Worm (Caenorhabditis elegans) whole organism, L4 larva: ENCODE results near the gene scb-1.
A peak's percentile ranks its signal among the peaks of the same experiment; 100 is the strongest.

Source experiments
- D1046.2 ChIP-seq: fragments of 200-800 bp; sonication (Bioruptor generic); IDR thresholded peaks from 2 replicates; pipeline ENCODE4 v1.3.6; 2022; ENCODE audit warnings: missing genetic modification characterization, missing compliant biosample characterization
- F49E8.2 ChIP-seq: sonication (generic microtip); optimal IDR thresholded peaks from 2 replicates; lab custom pipeline; 2016; ENCODE audit warnings: missing compliant biosample characterization, mild to moderate bottlenecking, missing genetic modification characterization, borderline replicate concordance
- Y5F2A.4 ChIP-seq: fragments of 200-800 bp; sonication (Bioruptor generic); optimal IDR thresholded peaks from 2 replicates; lab custom pipeline; 2018; ENCODE audit warnings: mild to moderate bottlenecking, missing genetic modification characterization, missing compliant biosample characterization
- ZK546.5 ChIP-seq, 2 experiments: sonication (generic microtip); optimal IDR thresholded peaks; 2 replicates each; lab custom pipeline; 2017; ENCODE audit warnings: missing biosample characterization in 2 of 2, missing genetic modification characterization in 2 of 2
- aly-2 ChIP-seq: sonication (generic microtip); optimal IDR thresholded peaks from 2 replicates; lab custom pipeline; 2018; ENCODE audit warnings: missing biosample characterization, missing genetic modification characterization
- arid-1 ChIP-seq: fragments of 200-800 bp; sonication (Bioruptor generic); conservative IDR thresholded peaks from 2 replicates; pipeline ENCODE4 v1.3.6; 2022; ENCODE audit warnings: missing genetic modification reagents, missing genetic modification characterization, missing compliant biosample characterization
- attf-4 ChIP-seq: sonication (generic microtip); optimal IDR thresholded peaks from 3 replicates; lab custom pipeline; 2017; ENCODE audit warnings: missing biosample characterization, missing genetic modification characterization
- ceh-44 ChIP-seq: fragments of 200-800 bp; sonication (Bioruptor generic); IDR thresholded peaks from 2 replicates; pipeline ENCODE4 v1.3.6; 2022; ENCODE audit warnings: missing genetic modification reagents, missing genetic modification characterization, missing compliant biosample characterization
- ceh-62 ChIP-seq: sonication (generic microtip); optimal IDR thresholded peaks from 2 replicates; lab custom pipeline; 2017; ENCODE audit warnings: missing biosample characterization, missing genetic modification characterization
- ces-1 ChIP-seq: fragments of 150-350 bp; sonication (generic microtip); optimal IDR thresholded peaks from 4 replicates; lab custom pipeline; 2014; ENCODE audit warnings: missing biosample characterization, missing genetic modification reagents, missing genetic modification characterization
- cey-2 ChIP-seq: sonication (generic microtip); optimal IDR thresholded peaks from 3 replicates; lab custom pipeline; 2017; ENCODE audit warnings: missing genetic modification characterization, mild to moderate bottlenecking, missing compliant biosample characterization, antibody characterized with exemption, borderline replicate concordance; ENCODE audit not compliant: insufficient read depth
- ctbp-1 ChIP-seq: fragments of 200-800 bp; sonication (Bioruptor generic); IDR thresholded peaks from 2 replicates; pipeline ENCODE4 v1.3.6; 2022; ENCODE audit warnings: missing genetic modification reagents, missing genetic modification characterization, missing compliant biosample characterization
- daf-12 ChIP-seq: fragments of 150-350 bp; optimal IDR thresholded peaks from 2 replicates; lab custom pipeline; 2014; ENCODE audit warnings: missing biosample characterization, missing genetic modification reagents, missing genetic modification characterization
- daf-8 ChIP-seq: fragments of 200-800 bp; sonication (Bioruptor generic); IDR thresholded peaks from 2 replicates; pipeline ENCODE4 v1.3.6; 2022; ENCODE audit warnings: missing genetic modification characterization, missing compliant biosample characterization
- dmd-9 ChIP-seq: fragments of 200-800 bp; sonication (Bioruptor generic); IDR thresholded peaks from 2 replicates; pipeline ENCODE4 v1.3.6; 2022; ENCODE audit warnings: missing genetic modification reagents, missing genetic modification characterization, missing compliant biosample characterization
- dpl-1 ChIP-seq: fragments of 150-350 bp; optimal IDR thresholded peaks from 2 replicates; lab custom pipeline; 2014; ENCODE audit warnings: missing biosample characterization, missing genetic modification reagents, missing genetic modification characterization
- dve-1 ChIP-seq: sonication (generic microtip); optimal IDR thresholded peaks from 2 replicates; lab custom pipeline; 2017; ENCODE audit warnings: antibody characterized with exemption, mild to moderate bottlenecking, missing genetic modification characterization, missing compliant biosample characterization; ENCODE audit not compliant: insufficient read depth
- fos-1 ChIP-seq: fragments of 150-350 bp; optimal IDR thresholded peaks from 2 replicates; lab custom pipeline; 2014; ENCODE audit warnings: missing biosample characterization, missing genetic modification characterization
- gei-8 ChIP-seq: fragments of 200-800 bp; sonication (Bioruptor generic); optimal IDR thresholded peaks from 2 replicates; lab custom pipeline; 2018; ENCODE audit warnings: mild to moderate bottlenecking, missing genetic modification characterization, missing compliant biosample characterization
- hlh-11 ChIP-seq: fragments of 200-800 bp; sonication (Bioruptor generic); optimal IDR thresholded peaks from 2 replicates; lab custom pipeline; 2018; ENCODE audit warnings: mild to moderate bottlenecking, missing genetic modification characterization, missing compliant biosample characterization
- lin-13 ChIP-seq: fragments of 150-350 bp; optimal IDR thresholded peaks from 2 replicates; lab custom pipeline; 2014; ENCODE audit warnings: missing biosample characterization, missing genetic modification reagents, missing genetic modification characterization
- lin-15B ChIP-seq: fragments of 150-350 bp; sonication (generic microtip); optimal IDR thresholded peaks from 3 replicates; lab custom pipeline; 2014; ENCODE audit warnings: missing biosample characterization, missing genetic modification characterization
- lin-39 ChIP-seq: fragments of 150-350 bp; optimal IDR thresholded peaks from 2 replicates; lab custom pipeline; 2014; ENCODE audit warnings: missing biosample characterization, missing genetic modification reagents, missing genetic modification characterization
- lsy-2 ChIP-seq, 2 experiments: fragments of 150-350 bp in 1 of 2; sonication (generic microtip) in 1 of 2; optimal IDR thresholded peaks; 2 replicates each; lab custom pipeline; 2014 to 2017; ENCODE audit warnings: missing biosample characterization in 2 of 2, missing genetic modification characterization in 2 of 2
- madf-5 ChIP-seq, 2 experiments: fragments of 200-800 bp; sonication (Bioruptor generic); IDR thresholded peaks; 2 replicates each; pipeline ENCODE4 v1.3.6; 2022; ENCODE audit warnings: missing compliant biosample characterization in 2 of 2, missing genetic modification characterization in 2 of 2
- madf-9 ChIP-seq: fragments of 200-800 bp; sonication (Bioruptor generic); conservative IDR thresholded peaks from 2 replicates; pipeline ENCODE4 v1.3.6; 2022; ENCODE audit warnings: missing genetic modification reagents, missing genetic modification characterization, missing compliant biosample characterization
- mdl-1 ChIP-seq, 2 experiments: fragments of 150-350 bp in 1 of 2; sonication (generic microtip) in 1 of 2; optimal IDR thresholded peaks; 2 replicates each; lab custom pipeline; 2014 to 2017; ENCODE audit warnings: missing biosample characterization in 2 of 2, missing genetic modification characterization in 2 of 2
- mdt-29 ChIP-seq: fragments of 200-800 bp; sonication (Bioruptor generic); IDR thresholded peaks from 2 replicates; pipeline ENCODE4 v1.3.6; 2022; ENCODE audit warnings: missing genetic modification reagents, missing genetic modification characterization, missing compliant biosample characterization
- mep-1 ChIP-seq: fragments of 150-350 bp; sonication (generic microtip); optimal IDR thresholded peaks from 3 replicates; lab custom pipeline; 2014; ENCODE audit warnings: missing biosample characterization, missing genetic modification characterization
- mes-2 ChIP-seq: sonication (generic microtip); optimal IDR thresholded peaks from 2 replicates; lab custom pipeline; 2016; ENCODE audit warnings: missing genotype, mild to moderate bottlenecking, missing genetic modification characterization, missing compliant biosample characterization; ENCODE audit not compliant: poor library complexity, severe bottlenecking
- mxl-2 ChIP-seq: fragments of 200-800 bp; sonication (Bioruptor generic); conservative IDR thresholded peaks from 2 replicates; pipeline ENCODE4 v1.3.6; 2022; ENCODE audit warnings: missing genetic modification reagents, missing genetic modification characterization, missing compliant biosample characterization
- nhr-10 ChIP-seq: fragments of 150-350 bp; optimal IDR thresholded peaks from 2 replicates; lab custom pipeline; 2014; ENCODE audit warnings: missing biosample characterization, missing genetic modification characterization
- nhr-11 ChIP-seq: fragments of 150-350 bp; optimal IDR thresholded peaks from 2 replicates; lab custom pipeline; 2014; ENCODE audit warnings: missing biosample characterization, missing genetic modification characterization
- nhr-111 ChIP-seq: fragments of 200-800 bp; sonication (Bioruptor generic); optimal IDR thresholded peaks from 2 replicates; lab custom pipeline; 2018; ENCODE audit warnings: mild to moderate bottlenecking, missing genetic modification characterization, missing compliant biosample characterization
- nhr-25 ChIP-seq: sonication (generic microtip); optimal IDR thresholded peaks from 2 replicates; lab custom pipeline; 2017; ENCODE audit warnings: missing genetic modification characterization, mild to moderate bottlenecking, missing compliant biosample characterization, antibody characterized with exemption, moderate library complexity, borderline replicate concordance; ENCODE audit not compliant: insufficient read depth
- nhr-28 ChIP-seq: fragments of 150-350 bp; optimal IDR thresholded peaks from 2 replicates; lab custom pipeline; 2014; ENCODE audit warnings: missing biosample characterization, missing genetic modification characterization
- nhr-42 ChIP-seq: fragments of 200-800 bp; sonication (Bioruptor generic); IDR thresholded peaks from 2 replicates; pipeline ENCODE4 v1.3.6; 2022; ENCODE audit warnings: missing genetic modification characterization, missing compliant biosample characterization
- nhr-6 ChIP-seq: fragments of 150-350 bp; optimal IDR thresholded peaks from 2 replicates; lab custom pipeline; 2014; ENCODE audit warnings: missing biosample characterization, missing genetic modification characterization
- saeg-2 ChIP-seq: fragments of 200-800 bp; sonication (Bioruptor generic); IDR thresholded peaks from 2 replicates; pipeline ENCODE4 v1.3.6; 2022; ENCODE audit warnings: missing genetic modification reagents, missing genetic modification characterization, missing compliant biosample characterization
- sdz-12 ChIP-seq: fragments of 200-800 bp; sonication (Bioruptor generic); optimal IDR thresholded peaks from 2 replicates; lab custom pipeline; 2018; ENCODE audit warnings: mild to moderate bottlenecking, missing genetic modification characterization, missing compliant biosample characterization
- set-16 ChIP-seq: fragments of 200-800 bp; sonication (Bioruptor generic); IDR thresholded peaks from 2 replicates; pipeline ENCODE4 v1.3.6; 2022; ENCODE audit warnings: missing genetic modification reagents, missing genetic modification characterization, missing compliant biosample characterization
- skn-1 ChIP-seq: fragments of 150-350 bp; optimal IDR thresholded peaks from 2 replicates; lab custom pipeline; 2014; ENCODE audit warnings: missing biosample characterization, missing genetic modification characterization
- snpc-1.2 ChIP-seq: fragments of 200-800 bp; sonication (Bioruptor generic); IDR thresholded peaks from 2 replicates; pipeline ENCODE4 v1.3.6; 2022; ENCODE audit warnings: missing genetic modification reagents, missing genetic modification characterization, missing compliant biosample characterization
- spr-1 ChIP-seq: sonication (generic microtip); optimal IDR thresholded peaks from 2 replicates; lab custom pipeline; 2016; ENCODE audit warnings: mild to moderate bottlenecking, missing genetic modification characterization, missing compliant biosample characterization
- tag-97 ChIP-seq: fragments of 200-800 bp; sonication (Bioruptor generic); IDR thresholded peaks from 2 replicates; pipeline ENCODE4 v1.3.6; 2022; ENCODE audit warnings: missing genetic modification characterization, missing compliant biosample characterization
- unc-130 ChIP-seq: sonication (generic microtip); optimal IDR thresholded peaks from 2 replicates; lab custom pipeline; 2016; ENCODE audit warnings: missing genetic modification reagents, missing genetic modification characterization, missing compliant biosample characterization
- vab-7 ChIP-seq: fragments of 200-800 bp; sonication (Bioruptor generic); IDR thresholded peaks from 2 replicates; pipeline ENCODE4 v1.3.6; 2022; ENCODE audit warnings: missing genetic modification reagents, missing genetic modification characterization, missing compliant biosample characterization
- zip-11 ChIP-seq: fragments of 200-800 bp; sonication (Bioruptor generic); IDR thresholded peaks from 2 replicates; pipeline ENCODE4 v1.3.6; 2022; ENCODE audit warnings: missing genetic modification characterization, missing compliant biosample characterization
- zip-2 ChIP-seq: fragments of 150-350 bp; optimal IDR thresholded peaks from 2 replicates; lab custom pipeline; 2014; ENCODE audit warnings: missing biosample characterization, missing genetic modification characterization
- ztf-7 ChIP-seq: fragments of 150-350 bp; optimal IDR thresholded peaks from 2 replicates; lab custom pipeline; 2014; ENCODE audit warnings: missing biosample characterization, missing genetic modification characterization

Gene scb-1

ce11 chrV:11121247-11121646, 1.7 kb upstream of the scb-1 start (continued):
- TF ChIP-seq cey-2 (tag; lab: Kevin White, UChicago), result no peak
- no peak for TF ChIP-seq mdt-29 (GFP tag; lab: Robert Waterston, UW)
- TF ChIP-seq madf-5 (GFP tag; IDR thresholded peaks at IDR 0.05; lab: Robert Waterston, UW), result no peak
- no peak for TF ChIP-seq ctbp-1
- no peak for TF ChIP-seq fos-1 (tag; lab: Kevin White, UChicago)
- TF ChIP-seq ztf-7 (tag; lab: Kevin White, UChicago), result no peak
- no peak for TF ChIP-seq ZK546.5 (tag; optimal IDR thresholded peaks at IDR 0.05; lab: Kevin White, UChicago)
- no peak for TF ChIP-seq aly-2 (tag; lab: Kevin White, UChicago)
- TF ChIP-seq skn-1 (tag; lab: Kevin White, UChicago), result no peak
- no peak for TF ChIP-seq vab-7 (GFP tag; lab: Robert Waterston, UW)
- TF ChIP-seq ces-1 (GFP tag; lab: Kevin White, UChicago), result no peak
- no peak for TF ChIP-seq lin-13 (GFP tag; lab: Kevin White, UChicago)
- TF ChIP-seq ceh-44 (GFP tag; lab: Robert Waterston, UW), result no peak
- TF ChIP-seq dmd-9 (GFP tag; lab: Robert Waterston, UW), result no peak
- no peak for TF ChIP-seq gei-8
- TF ChIP-seq nhr-25 (tag; lab: Kevin White, UChicago), result no peak
- no peak for TF ChIP-seq lin-15B (tag; lab: Kevin White, UChicago)
- TF ChIP-seq F49E8.2 (tag; lab: Kevin White, UChicago), result no peak
- no peak for TF ChIP-seq dpl-1 (GFP tag; lab: Kevin White, UChicago)
- peak; percentile 26 for TF ChIP-seq dve-1 (tag; lab: Kevin White, UChicago)
- no peak for TF ChIP-seq nhr-10 (tag; lab: Kevin White, UChicago)
- no peak for TF ChIP-seq snpc-1.2 (GFP tag; lab: Robert Waterston, UW)
- TF ChIP-seq sdz-12 (GFP tag; lab: Kevin White, UChicago), result no peak
- TF ChIP-seq nhr-28 (tag; lab: Kevin White, UChicago), result peak; percentile 47
- peak; percentile 21 for TF ChIP-seq nhr-11 (tag; lab: Kevin White, UChicago)
- peak in 1 of 2 experiments; percentile 33 for TF ChIP-seq lsy-2 (tag; optimal IDR thresholded peaks at IDR 0.05; lab: Kevin White, UChicago)
- no peak for TF ChIP-seq attf-4 (tag; lab: Kevin White, UChicago)
- no peak for TF ChIP-seq nhr-111 (GFP tag; lab: Kevin White, UChicago)
- no peak for TF ChIP-seq mxl-2 (GFP tag; lab: Robert Waterston, UW)
- no peak for TF ChIP-seq spr-1 (tag; lab: Kevin White, UChicago)
- TF ChIP-seq saeg-2 (GFP tag; lab: Robert Waterston, UW), result no peak
- no peak for TF ChIP-seq daf-12 (tag; lab: Kevin White, UChicago)
- no peak for TF ChIP-seq unc-130 (GFP tag; lab: Kevin White, UChicago)
- peak; percentile 15 for TF ChIP-seq mes-2 (tag; lab: Kevin White, UChicago)
- no peak for TF ChIP-seq set-16 (GFP tag; lab: Robert Waterston, UW)
- no peak for TF ChIP-seq lin-39 (tag; lab: Kevin White, UChicago)
- no peak for TF ChIP-seq tag-97 (GFP tag; lab: Robert Waterston, UW)
- no peak for TF ChIP-seq nhr-42 (GFP tag; lab: Robert Waterston, UW)
- TF ChIP-seq D1046.2, result no peak
- no peak for TF ChIP-seq madf-9 (GFP tag; lab: Robert Waterston, UW)
- TF ChIP-seq mep-1 (tag; lab: Kevin White, UChicago), result peak; percentile 49
- TF ChIP-seq arid-1, result no peak
- no peak for TF ChIP-seq zip-2 (tag; lab: Kevin White, UChicago)
- no peak for TF ChIP-seq ceh-62 (tag; lab: Kevin White, UChicago)
- no peak for TF ChIP-seq daf-8
- no peak for TF ChIP-seq Y5F2A.4 (GFP tag; lab: Kevin White, UChicago)
- peak; percentile 49 for TF ChIP-seq hlh-11 (tag; lab: Kevin White, UChicago)
- TF ChIP-seq zip-11 (GFP tag; lab: Robert Waterston, UW), result no peak
- peak; percentile 38 for TF ChIP-seq nhr-6 (tag; lab: Kevin White, UChicago)
- peak; percentile 56 to 90 for TF ChIP-seq mdl-1 (tag; optimal IDR thresholded peaks at IDR 0.05; lab: Kevin White, UChicago)
